Worm (Caenorhabditis elegans) whole organism, L3 larva: ENCODE measurements around the gene lips-13.

Source experiments
- R02D3.7 ChIP-seq: fragments of 150-350 bp; optimal IDR thresholded peaks from 2 replicates; lab custom pipeline; 2014; ENCODE audit warnings: missing biosample characterization, missing genetic modification characterization
- ZK546.5 ChIP-seq: sonication (generic microtip); optimal IDR thresholded peaks from 2 replicates; lab custom pipeline; 2017; ENCODE audit warnings: missing biosample characterization, missing genetic modification characterization
- aly-2 ChIP-seq: fragments of 150-350 bp; optimal IDR thresholded peaks from 2 replicates; lab custom pipeline; 2014; ENCODE audit warnings: missing biosample characterization, missing genetic modification characterization
- ceh-16 ChIP-seq: sonication (generic microtip); optimal IDR thresholded peaks from 2 replicates; lab custom pipeline; 2017; ENCODE audit warnings: missing biosample characterization, missing genetic modification characterization
- ceh-28 ChIP-seq: fragments of 150-350 bp; optimal IDR thresholded peaks from 2 replicates; lab custom pipeline; 2014; ENCODE audit warnings: missing biosample characterization, missing genetic modification reagents, missing genetic modification characterization
- ceh-82 ChIP-seq: fragments of 150-350 bp; optimal IDR thresholded peaks from 2 replicates; lab custom pipeline; 2014; ENCODE audit warnings: missing biosample characterization, missing genetic modification characterization
- ceh-9 ChIP-seq: sonication (generic microtip); optimal IDR thresholded peaks from 2 replicates; lab custom pipeline; 2018; ENCODE audit warnings: missing biosample characterization, missing genetic modification characterization
- daf-12 ChIP-seq: fragments of 150-350 bp; optimal IDR thresholded peaks from 2 replicates; lab custom pipeline; 2014; ENCODE audit warnings: missing biosample characterization, missing genetic modification reagents, missing genetic modification characterization
- egl-5 ChIP-seq: fragments of 150-350 bp; optimal IDR thresholded peaks from 2 replicates; lab custom pipeline; 2017; ENCODE audit warnings: missing biosample characterization, missing genetic modification reagents, missing genetic modification characterization, inconsistent platforms
- elt-1 ChIP-seq: fragments of 150-350 bp; optimal IDR thresholded peaks from 2 replicates; lab custom pipeline; 2014; ENCODE audit warnings: missing biosample characterization, missing genetic modification characterization
- elt-3 ChIP-seq, 3 experiments: fragments of 150-350 bp in 1 of 3; sonication (generic microtip) in 2 of 3; optimal IDR thresholded peaks; 2 replicates in 2 of 3; 4 replicates in 1 of 3; lab custom pipeline; 2014 to 2017; ENCODE audit warnings: missing biosample characterization in 3 of 3, missing genetic modification characterization in 3 of 3
- eor-1 ChIP-seq, 2 experiments: fragments of 150-350 bp; optimal IDR thresholded peaks; 2 replicates each; lab custom pipeline; 2014 to 2018; ENCODE audit warnings: missing biosample characterization in 2 of 2, missing genetic modification characterization in 2 of 2
- fkh-10 ChIP-seq: sonication (generic microtip); optimal IDR thresholded peaks from 2 replicates; lab custom pipeline; 2017; ENCODE audit warnings: missing biosample characterization, missing genetic modification reagents, missing genetic modification characterization
- fkh-2 ChIP-seq: fragments of 150-350 bp; optimal IDR thresholded peaks from 2 replicates; lab custom pipeline; 2014; ENCODE audit warnings: missing biosample characterization, missing genetic modification reagents, missing genetic modification characterization
- fos-1 ChIP-seq: fragments of 150-350 bp; optimal IDR thresholded peaks from 2 replicates; lab custom pipeline; 2014; ENCODE audit warnings: missing biosample characterization, missing genetic modification characterization
- hmg-11 ChIP-seq: sonication (generic microtip); optimal IDR thresholded peaks from 2 replicates; lab custom pipeline; 2016; ENCODE audit warnings: missing genetic modification characterization, missing compliant biosample characterization
- jun-1 ChIP-seq: fragments of 150-350 bp; optimal IDR thresholded peaks from 2 replicates; lab custom pipeline; 2014; ENCODE audit warnings: missing biosample characterization, missing genetic modification reagents, missing genetic modification characterization
- lin-15B ChIP-seq: fragments of 150-350 bp; optimal IDR thresholded peaks from 2 replicates; lab custom pipeline; 2014; ENCODE audit warnings: missing biosample characterization, missing genetic modification characterization
- lin-39 ChIP-seq: fragments of 150-350 bp; optimal IDR thresholded peaks from 2 replicates; lab custom pipeline; 2018; ENCODE audit warnings: missing biosample characterization, missing genetic modification reagents, missing genetic modification characterization
- mdl-1 ChIP-seq: fragments of 150-350 bp; optimal IDR thresholded peaks from 2 replicates; lab custom pipeline; 2014; ENCODE audit warnings: missing biosample characterization, missing genetic modification characterization
- mml-1 ChIP-seq: fragments of 150-350 bp; sonication (generic microtip); optimal IDR thresholded peaks from 3 replicates; lab custom pipeline; 2014; ENCODE audit warnings: missing biosample characterization, missing genetic modification characterization
- nhr-11 ChIP-seq: fragments of 150-350 bp; optimal IDR thresholded peaks from 2 replicates; lab custom pipeline; 2014; ENCODE audit warnings: missing biosample characterization, missing genetic modification characterization
- nhr-12 ChIP-seq: fragments of 150-350 bp; optimal IDR thresholded peaks from 2 replicates; lab custom pipeline; 2014; ENCODE audit warnings: missing biosample characterization, missing genetic modification characterization
- nhr-23 ChIP-seq: fragments of 150-350 bp; optimal IDR thresholded peaks from 2 replicates; lab custom pipeline; 2014; ENCODE audit warnings: missing biosample characterization, missing genetic modification reagents, missing genetic modification characterization
- nhr-237 ChIP-seq: fragments of 150-350 bp; optimal IDR thresholded peaks from 2 replicates; lab custom pipeline; 2014; ENCODE audit warnings: missing biosample characterization, missing genetic modification characterization
- nhr-25 ChIP-seq: sonication (generic microtip); optimal IDR thresholded peaks from 2 replicates; lab custom pipeline; 2017; ENCODE audit warnings: missing biosample characterization, missing genetic modification characterization
- nhr-28 ChIP-seq: fragments of 150-350 bp; optimal IDR thresholded peaks from 2 replicates; lab custom pipeline; 2014; ENCODE audit warnings: missing biosample characterization, missing genetic modification characterization
- nhr-67 ChIP-seq: fragments of 150-350 bp; optimal IDR thresholded peaks from 2 replicates; lab custom pipeline; 2014; ENCODE audit warnings: missing biosample characterization, missing genetic modification characterization
- nhr-77 ChIP-seq: fragments of 150-350 bp; optimal IDR thresholded peaks from 2 replicates; lab custom pipeline; 2014; ENCODE audit warnings: missing biosample characterization, missing genetic modification characterization
- pha-4 ChIP-seq: fragments of 150-350 bp; optimal IDR thresholded peaks from 2 replicates; lab custom pipeline; 2014; ENCODE audit warnings: missing biosample characterization, missing genetic modification reagents, missing genetic modification characterization
- pqm-1 ChIP-seq: fragments of 150-350 bp; optimal IDR thresholded peaks from 2 replicates; lab custom pipeline; 2017; ENCODE audit warnings: missing biosample characterization, missing genetic modification characterization, inconsistent platforms
- sea-2 ChIP-seq: fragments of 150-350 bp; sonication (generic microtip); optimal IDR thresholded peaks from 4 replicates; lab custom pipeline; 2014; ENCODE audit warnings: missing biosample characterization, missing genetic modification reagents, missing genetic modification characterization
- skn-1 ChIP-seq: fragments of 150-350 bp; optimal IDR thresholded peaks from 2 replicates; lab custom pipeline; 2014; ENCODE audit warnings: missing biosample characterization, missing genetic modification characterization
- snpc-4 ChIP-seq: fragments of 150-350 bp; optimal IDR thresholded peaks from 2 replicates; lab custom pipeline; 2014; ENCODE audit warnings: missing biosample characterization, missing genetic modification characterization
- tbx-2 ChIP-seq: sonication (generic microtip); optimal IDR thresholded peaks from 2 replicates; lab custom pipeline; 2016; ENCODE audit warnings: mild to moderate bottlenecking, missing genetic modification characterization, missing compliant biosample characterization
- unc-39 ChIP-seq: sonication (generic microtip); optimal IDR thresholded peaks from 4 replicates; lab custom pipeline; 2017; ENCODE audit warnings: missing biosample characterization, missing genetic modification characterization
- unc-62 ChIP-seq: fragments of 150-350 bp; sonication (generic microtip); optimal IDR thresholded peaks from 4 replicates; lab custom pipeline; 2014; ENCODE audit warnings: missing biosample characterization, missing genetic modification reagents, missing genetic modification characterization
- ztf-11 ChIP-seq: fragments of 150-350 bp; optimal IDR thresholded peaks from 2 replicates; lab custom pipeline; 2014; ENCODE audit warnings: missing biosample characterization, missing genetic modification characterization
- ztf-4 ChIP-seq: fragments of 150-350 bp; optimal IDR thresholded peaks from 2 replicates; lab custom pipeline; 2014; ENCODE audit warnings: missing biosample characterization, missing genetic modification characterization

The lips-13 gene

DNA sequence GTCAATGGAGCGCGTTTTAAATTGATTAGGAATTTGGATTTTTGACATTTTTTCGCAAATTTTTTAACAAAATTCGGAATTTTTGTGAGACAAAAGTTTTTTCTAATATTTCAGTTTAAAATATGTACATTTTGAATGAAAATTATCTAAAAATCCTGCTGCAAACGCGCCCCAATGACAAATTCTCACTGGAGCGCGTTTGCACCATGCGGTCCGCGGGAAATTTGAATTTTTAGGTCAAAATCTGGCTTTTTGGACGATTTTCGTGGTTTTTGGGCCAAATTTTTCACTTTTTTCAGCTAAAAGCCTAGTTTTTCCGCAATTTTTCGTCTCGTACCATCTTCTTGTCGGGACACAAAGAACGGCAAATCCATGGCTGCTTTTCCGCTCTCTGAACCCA, 14.9 kb upstream of the lips-13 start:
- TF ChIP-seq mdl-1 (no peak), hmg-11 (tag; lab: Kevin White, UChicago) (no peak), fos-1 (tag; lab: Kevin White, UChicago) (no peak), fkh-10 (GFP tag; lab: Kevin White, UChicago) (no peak)

DNA sequence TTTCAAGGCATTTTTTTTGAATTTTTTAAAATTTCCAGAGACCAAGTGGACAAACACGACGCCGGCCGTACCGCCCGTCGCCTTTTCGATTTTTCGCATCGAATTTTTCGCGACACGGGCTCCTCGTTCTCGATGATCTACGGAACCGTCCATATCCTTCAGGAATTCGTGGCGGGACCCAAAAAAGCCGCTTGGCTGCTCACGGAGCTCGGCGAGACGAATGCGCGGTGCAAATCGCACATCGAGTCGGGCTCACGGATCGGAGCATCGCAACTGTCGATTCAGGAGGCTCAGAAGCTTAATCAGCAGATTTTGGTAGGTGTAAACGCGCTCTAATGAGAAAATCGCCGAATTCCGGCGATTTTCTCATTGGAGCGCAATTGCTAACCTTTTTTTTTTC, 14.0 kb upstream of the lips-13 start:
- TF ChIP-seq aly-2 = no peak
- no peak for TF ChIP-seq jun-1 (tag; lab: Kevin White, UChicago)
- TF ChIP-seq pqm-1 = no peak
- no peak for TF ChIP-seq nhr-77 (tag; lab: Kevin White, UChicago)
- TF ChIP-seq nhr-25 (tag; lab: Kevin White, UChicago) = no peak
- no peak for TF ChIP-seq eor-1 (tag; optimal IDR thresholded peaks at IDR 0.05; lab: Kevin White, UChicago)
- no peak for TF ChIP-seq hmg-11 (tag; lab: Kevin White, UChicago)
- no peak for TF ChIP-seq lin-15B (tag; lab: Kevin White, UChicago)
- TF ChIP-seq lin-39 (tag; lab: Kevin White, UChicago) = no peak
- no peak for TF ChIP-seq nhr-12 (tag; lab: Kevin White, UChicago)
- no peak for TF ChIP-seq elt-1 (tag; lab: Kevin White, UChicago)
- no peak for TF ChIP-seq ztf-11
- no peak for TF ChIP-seq mml-1 (tag; lab: Kevin White, UChicago)
- TF ChIP-seq elt-3 (tag; optimal IDR thresholded peaks at IDR 0.05; lab: Kevin White, UChicago) = no peak
- TF ChIP-seq nhr-11 (tag; lab: Kevin White, UChicago) = no peak
- no peak for TF ChIP-seq ceh-82 (tag; lab: Kevin White, UChicago)
- TF ChIP-seq daf-12 = no peak
- TF ChIP-seq fkh-2 (tag; lab: Kevin White, UChicago) = no peak
- TF ChIP-seq snpc-4 = no peak

DNA sequence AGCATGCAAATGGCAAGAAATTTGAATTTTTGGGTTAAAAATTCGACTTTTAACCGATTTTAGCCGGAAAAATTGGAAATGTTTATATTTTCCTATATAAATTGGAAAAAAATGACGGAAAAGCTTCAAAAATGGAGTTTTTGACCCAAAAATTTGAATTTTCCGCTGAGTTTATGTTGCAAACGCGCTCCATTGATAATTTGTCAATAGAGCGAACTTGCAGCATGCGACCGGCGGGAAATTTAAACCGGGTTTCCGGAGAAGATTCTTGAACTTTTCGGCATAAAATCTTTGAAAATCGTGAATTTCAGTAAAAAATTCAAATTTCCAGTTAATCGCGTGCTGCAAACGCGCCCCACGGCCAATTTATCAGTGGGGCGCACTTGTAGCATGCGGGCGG, 13.5 kb upstream of the lips-13 start:
- TF ChIP-seq unc-62 (GFP tag; lab: Kevin White, UChicago) (no peak), nhr-77 (tag; lab: Kevin White, UChicago) (no peak), pha-4 (no peak), ceh-28 (tag; lab: Kevin White, UChicago) (no peak), R02D3.7 (tag; lab: Kevin White, UChicago) (no peak), lin-15B (tag; lab: Kevin White, UChicago) (no peak)
- TF ChIP-seq, all 47 proteins: peak for 0

DNA sequence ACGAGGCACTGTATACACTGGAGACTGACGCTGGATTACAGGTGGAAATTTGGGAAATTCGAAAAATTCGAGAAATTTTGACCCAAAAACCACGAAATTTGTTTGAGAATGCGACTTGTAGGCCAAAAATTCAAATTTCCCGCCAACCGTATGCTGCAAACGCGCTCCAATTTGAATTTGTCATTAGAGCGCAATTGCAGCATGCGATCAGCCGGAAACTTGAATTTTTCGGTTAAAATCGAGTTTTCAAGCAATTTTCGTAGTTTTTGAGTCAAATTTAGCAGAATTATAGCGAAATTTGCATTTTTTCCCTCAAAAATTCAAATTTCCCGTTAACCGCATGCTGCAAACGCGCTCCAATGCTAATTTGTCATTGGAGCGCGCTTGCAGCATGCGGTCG, 12.4 kb upstream of the lips-13 start:
- TF ChIP-seq nhr-25 (tag; lab: Kevin White, UChicago) (no peak), daf-12 (no peak), snpc-4 (no peak), unc-39 (tag; lab: Kevin White, UChicago) (no peak), nhr-12 (tag; lab: Kevin White, UChicago) (no peak), sea-2 (GFP tag; lab: Kevin White, UChicago) (no peak)

DNA sequence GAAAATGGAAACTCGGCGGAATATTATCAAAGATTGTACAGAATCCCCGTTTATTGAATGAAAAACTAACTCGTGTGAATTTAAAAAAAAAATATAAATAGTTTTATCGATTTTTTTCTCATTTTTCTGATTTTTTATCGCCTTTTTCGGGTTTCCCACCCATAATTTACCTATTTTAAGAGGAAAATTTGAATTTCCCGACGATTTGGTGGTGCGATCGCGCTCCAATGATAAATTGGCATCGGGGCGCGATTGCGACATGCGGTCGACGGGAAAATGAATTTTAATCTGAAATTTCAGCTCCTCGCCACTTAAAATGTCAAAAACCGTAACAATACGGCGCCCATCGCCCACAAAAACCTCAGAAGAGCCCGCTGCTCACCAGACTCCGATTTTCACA, 9.8 kb upstream of the lips-13 start, which contains the start of gene taf-6.1:
TSS of gene taf-6.1 (plus strand) at position 301 of the 400 bp plus-strand sequence.
- TF ChIP-seq ceh-28 (tag; lab: Kevin White, UChicago) (no peak), daf-12 (no peak), nhr-28 (tag; lab: Kevin White, UChicago) (no peak), pha-4 (no peak), skn-1 (tag; lab: Kevin White, UChicago) (no peak), fkh-10 (GFP tag; lab: Kevin White, UChicago) (no peak), nhr-23 (tag; lab: Kevin White, UChicago) (no peak), nhr-67 (tag; lab: Kevin White, UChicago) (no peak), ceh-9 (tag; lab: Kevin White, UChicago) (no peak), ceh-16 (no peak), nhr-237 (tag; lab: Kevin White, UChicago) (no peak), egl-5 (no peak), mdl-1 (no peak), tbx-2 (tag; lab: Kevin White, UChicago) (no peak), ZK546.5 (tag; lab: Kevin White, UChicago) (no peak), fos-1 (tag; lab: Kevin White, UChicago) (no peak), ztf-4 (tag; lab: Kevin White, UChicago) (no peak)
